Worm (Caenorhabditis elegans) whole organism, L2 larva: ENCODE measurements around the gene T24E12.10.
"Not testable (repeated sequence)": the region's sequence is repeated elsewhere in the genome, so short reads cannot be mapped to it uniquely, and the experiment has no call there.

Experiments used
- C34F6.9 ChIP-seq: fragments of 150-350 bp; optimal IDR thresholded peaks from 2 replicates; lab custom pipeline; 2014; ENCODE audit warnings: missing biosample characterization, missing genetic modification characterization
- F13H6.1 ChIP-seq: sonication (generic microtip); optimal IDR thresholded peaks from 2 replicates; lab custom pipeline; 2016; ENCODE audit warnings: missing genetic modification characterization, missing compliant biosample characterization
- R02D3.7 ChIP-seq: fragments of 150-350 bp; optimal IDR thresholded peaks from 2 replicates; lab custom pipeline; 2014; ENCODE audit warnings: missing biosample characterization, missing genetic modification characterization
- Y55F3AM.14 ChIP-seq: fragments of 200-800 bp; sonication (Bioruptor generic); optimal IDR thresholded peaks from 2 replicates; lab custom pipeline; 2018; ENCODE audit warnings: mild to moderate bottlenecking, missing genetic modification characterization, missing compliant biosample characterization
- alr-1 ChIP-seq: fragments of 150-350 bp; optimal IDR thresholded peaks from 2 replicates; lab custom pipeline; 2014; ENCODE audit warnings: missing biosample characterization, missing genetic modification characterization
- ama-1 ChIP-seq: fragments of 150-350 bp; optimal IDR thresholded peaks from 2 replicates; lab custom pipeline; 2018; ENCODE audit warnings: inconsistent platforms
- blmp-1 ChIP-seq: sonication (generic microtip); optimal IDR thresholded peaks from 2 replicates; lab custom pipeline; 2017; ENCODE audit warnings: missing genetic modification characterization, mild to moderate bottlenecking, missing compliant biosample characterization, antibody characterized with exemption, moderate library complexity; ENCODE audit not compliant: insufficient read depth
- ceh-16 ChIP-seq: fragments of 150-350 bp; optimal IDR thresholded peaks from 2 replicates; lab custom pipeline; 2014; ENCODE audit warnings: missing biosample characterization, missing genetic modification characterization
- crh-2 ChIP-seq: sonication (generic microtip); optimal IDR thresholded peaks from 2 replicates; lab custom pipeline; 2017; ENCODE audit warnings: missing biosample characterization, missing genetic modification characterization
- dmd-4 ChIP-seq: sonication (generic microtip); optimal IDR thresholded peaks from 2 replicates; lab custom pipeline; 2017; ENCODE audit warnings: missing biosample characterization, missing genetic modification characterization
- egl-27 ChIP-seq: sonication (generic microtip); optimal IDR thresholded peaks from 3 replicates; lab custom pipeline; 2017; ENCODE audit warnings: missing biosample characterization, missing genetic modification reagents, missing genetic modification characterization
- elt-1 ChIP-seq: fragments of 150-350 bp; optimal IDR thresholded peaks from 2 replicates; lab custom pipeline; 2014; ENCODE audit warnings: missing biosample characterization, missing genetic modification characterization
- gmeb-1 ChIP-seq: fragments of 150-350 bp; optimal IDR thresholded peaks from 2 replicates; lab custom pipeline; 2014; ENCODE audit warnings: missing biosample characterization, missing genetic modification characterization
- lin-11 ChIP-seq: fragments of 150-350 bp; sonication (generic microtip); optimal IDR thresholded peaks from 2 replicates; lab custom pipeline; 2014; ENCODE audit warnings: missing biosample characterization, missing genetic modification characterization, inconsistent platforms, mixed read lengths
- lin-13 ChIP-seq: fragments of 150-350 bp; optimal IDR thresholded peaks from 2 replicates; lab custom pipeline; 2014; ENCODE audit warnings: missing biosample characterization, missing genetic modification reagents, missing genetic modification characterization
- lsy-2 ChIP-seq, 2 experiments: fragments of 150-350 bp in 1 of 2; sonication (generic microtip) in 1 of 2; optimal IDR thresholded peaks; 2 replicates each; lab custom pipeline; 2014 to 2017; ENCODE audit warnings: missing biosample characterization in 2 of 2, missing genetic modification characterization in 2 of 2
- mbf-1 ChIP-seq: sonication (generic microtip); optimal IDR thresholded peaks from 2 replicates; lab custom pipeline; 2017; ENCODE audit warnings: missing biosample characterization, missing genetic modification characterization
- mdl-1 ChIP-seq, 2 experiments: fragments of 150-350 bp in 1 of 2; sonication (generic microtip) in 1 of 2; optimal IDR thresholded peaks; 2 replicates each; lab custom pipeline; 2017; ENCODE audit warnings: missing biosample characterization in 2 of 2, missing genetic modification characterization in 2 of 2
- nhr-10 ChIP-seq: sonication (generic microtip); optimal IDR thresholded peaks from 2 replicates; lab custom pipeline; 2017; ENCODE audit warnings: missing biosample characterization, missing genetic modification characterization
- nhr-12 ChIP-seq: fragments of 150-350 bp; optimal IDR thresholded peaks from 2 replicates; lab custom pipeline; 2014; ENCODE audit warnings: missing biosample characterization, missing genetic modification characterization
- nhr-129 ChIP-seq: fragments of 150-350 bp; optimal IDR thresholded peaks from 2 replicates; lab custom pipeline; 2014; ENCODE audit warnings: missing biosample characterization, missing genetic modification characterization
- nhr-21 ChIP-seq: fragments of 150-350 bp; optimal IDR thresholded peaks from 2 replicates; lab custom pipeline; 2014; ENCODE audit warnings: missing biosample characterization, missing genetic modification characterization
- nhr-23 ChIP-seq: fragments of 150-350 bp; optimal IDR thresholded peaks from 2 replicates; lab custom pipeline; 2014; ENCODE audit warnings: missing biosample characterization, missing genetic modification reagents, missing genetic modification characterization
- nhr-237 ChIP-seq: fragments of 150-350 bp; optimal IDR thresholded peaks from 2 replicates; lab custom pipeline; 2014; ENCODE audit warnings: missing biosample characterization, missing genetic modification characterization
- nhr-25 ChIP-seq: fragments of 150-350 bp; sonication (generic microtip); optimal IDR thresholded peaks from 3 replicates; lab custom pipeline; 2014; ENCODE audit warnings: missing biosample characterization, missing genetic modification characterization
- nhr-77 ChIP-seq: fragments of 150-350 bp; optimal IDR thresholded peaks from 2 replicates; lab custom pipeline; 2014; ENCODE audit warnings: missing biosample characterization, missing genetic modification characterization
- peb-1 ChIP-seq: fragments of 150-350 bp; optimal IDR thresholded peaks from 2 replicates; lab custom pipeline; 2014; ENCODE audit warnings: missing biosample characterization, missing genetic modification characterization
- skn-1 ChIP-seq: sonication (generic microtip); optimal IDR thresholded peaks from 2 replicates; lab custom pipeline; 2017; ENCODE audit warnings: missing biosample characterization, missing genetic modification characterization
- snpc-4 ChIP-seq: fragments of 150-350 bp; optimal IDR thresholded peaks from 2 replicates; lab custom pipeline; 2014; ENCODE audit warnings: missing biosample characterization, missing genetic modification characterization
- unc-55 ChIP-seq: fragments of 150-350 bp; sonication (generic microtip); optimal IDR thresholded peaks from 3 replicates; lab custom pipeline; 2014; ENCODE audit warnings: missing biosample characterization, missing genetic modification reagents, missing genetic modification characterization
- unc-62 ChIP-seq: fragments of 150-350 bp; optimal IDR thresholded peaks from 2 replicates; lab custom pipeline; 2014; ENCODE audit warnings: missing biosample characterization, missing genetic modification reagents, missing genetic modification characterization
- zag-1 ChIP-seq: fragments of 150-350 bp; optimal IDR thresholded peaks from 2 replicates; lab custom pipeline; 2014; ENCODE audit warnings: missing biosample characterization, missing genetic modification characterization
- ztf-1 ChIP-seq: fragments of 200-800 bp; sonication (Bioruptor generic); conservative IDR thresholded peaks from 2 replicates; pipeline ENCODE4 v1.3.6; 2022; ENCODE audit warnings: missing genetic modification characterization, missing compliant biosample characterization
- ztf-11 ChIP-seq: sonication (generic microtip); optimal IDR thresholded peaks from 2 replicates; lab custom pipeline; 2017; ENCODE audit warnings: missing biosample characterization, missing genetic modification characterization
- ztf-4 ChIP-seq: fragments of 150-350 bp; optimal IDR thresholded peaks from 2 replicates; lab custom pipeline; 2014; ENCODE audit warnings: missing biosample characterization, missing genetic modification characterization

T24E12.10 gene

DNA sequence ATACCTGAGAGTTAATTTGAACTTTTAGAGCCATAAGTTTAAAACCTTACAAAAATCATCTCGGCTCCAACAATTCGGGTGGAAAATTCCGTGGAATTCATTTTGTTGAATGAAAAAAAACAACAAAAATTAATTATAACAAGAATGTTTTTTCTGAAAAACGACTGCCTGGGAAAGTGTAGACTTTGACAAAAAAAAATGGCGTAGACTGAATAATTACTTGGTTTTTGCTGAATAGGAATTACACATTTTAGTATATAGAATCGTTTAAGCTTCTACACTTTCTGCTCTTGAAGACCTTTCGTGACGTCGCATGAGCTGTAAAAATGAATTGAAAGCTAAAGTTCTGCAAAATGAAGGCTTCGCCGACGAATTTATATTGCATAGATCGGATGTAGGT, 8.5 kb downstream of the T24E12.10 start, which contains the start of gene srx-112:
TSS of gene srx-112 (minus strand) at position 101 of the 400 bp plus-strand sequence.
- TF ChIP-seq unc-62 (GFP tag; lab: Kevin White, UChicago) (no peak), nhr-129 (tag; lab: Kevin White, UChicago) (no peak), lin-13 (GFP tag; lab: Kevin White, UChicago) (no peak), zag-1 (tag; lab: Kevin White, UChicago) (no peak), peb-1 (tag; lab: Kevin White, UChicago) (no peak), ama-1 (no peak), ceh-16 (no peak), nhr-21 (no peak), dmd-4 (tag; lab: Kevin White, UChicago) (no peak), egl-27 (tag; lab: Kevin White, UChicago) (no peak)
- TF ChIP-seq, all 48 proteins: peak for 0

DNA sequence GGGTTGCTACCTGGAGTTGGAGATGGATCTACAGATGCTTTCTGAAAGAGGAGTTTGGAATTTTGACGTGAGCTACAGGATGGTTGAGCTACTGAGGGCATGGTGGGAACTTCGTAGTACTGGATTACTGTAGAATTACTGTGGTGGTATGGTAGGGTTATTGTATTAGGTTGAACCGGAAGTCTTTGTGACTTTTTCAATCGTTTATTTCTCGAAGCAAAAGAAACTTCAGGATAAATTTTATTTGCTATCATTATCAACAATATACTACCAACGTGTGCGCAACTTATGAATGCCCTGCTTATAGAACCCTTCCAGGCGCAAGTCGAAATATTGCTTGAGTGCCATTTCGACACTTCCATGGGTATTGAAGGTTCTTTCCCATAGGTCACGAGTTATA, 11.4 kb downstream of the T24E12.10 start, which contains the start of gene T24E12.6:
TSS of gene T24E12.6 (minus strand) at position 101 of the 400 bp plus-strand sequence.
- TF ChIP-seq gmeb-1; nhr-237 (tag; lab: Kevin White, UChicago); ztf-4 (tag; lab: Kevin White, UChicago): not testable (repeated sequence)

DNA sequence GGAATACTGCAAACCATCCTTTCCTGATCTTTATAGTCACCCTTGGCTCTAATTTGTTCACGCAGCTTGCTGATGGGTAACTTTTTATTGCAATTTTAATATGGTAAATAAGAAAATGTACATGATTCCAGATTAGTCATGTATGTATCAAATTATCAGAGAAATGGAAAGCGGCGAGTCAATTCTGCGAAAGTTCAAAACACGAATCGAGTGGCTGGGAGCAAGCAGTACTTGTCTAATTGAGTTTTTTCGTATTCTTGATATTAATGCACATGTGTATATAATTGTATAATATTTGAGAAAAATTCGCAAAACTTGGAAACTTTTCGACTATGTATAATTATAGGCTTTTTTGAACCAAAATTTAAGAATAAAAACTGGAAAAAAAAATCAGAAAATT, 14.0 kb downstream of the T24E12.10 start, which contains the start of gene T24E12.12:
TSS of gene T24E12.12 (plus strand) at position 281 of the 400 bp plus-strand sequence.
- TF ChIP-seq ztf-1 (GFP tag; lab: Robert Waterston, UW) = no peak
- TF ChIP-seq dmd-4 (tag; lab: Kevin White, UChicago) = no peak
- TF ChIP-seq nhr-77 (tag; lab: Kevin White, UChicago) = no peak
- TF ChIP-seq alr-1 = no peak
- no peak for TF ChIP-seq peb-1 (tag; lab: Kevin White, UChicago)
- no peak for TF ChIP-seq elt-1 (tag; lab: Kevin White, UChicago)
- TF ChIP-seq R02D3.7 (tag; lab: Kevin White, UChicago) = no peak
- no peak for TF ChIP-seq F13H6.1 (tag; lab: Kevin White, UChicago)
- no peak for TF ChIP-seq lsy-2 (tag; optimal IDR thresholded peaks at IDR 0.05; lab: Kevin White, UChicago)
- no peak for TF ChIP-seq nhr-21
- no peak for TF ChIP-seq nhr-12
- no peak for TF ChIP-seq gmeb-1
- TF ChIP-seq nhr-23 = no peak
- TF ChIP-seq ztf-11 (tag; lab: Kevin White, UChicago) = no peak
- TF ChIP-seq egl-27 (tag; lab: Kevin White, UChicago) = no peak

DNA sequence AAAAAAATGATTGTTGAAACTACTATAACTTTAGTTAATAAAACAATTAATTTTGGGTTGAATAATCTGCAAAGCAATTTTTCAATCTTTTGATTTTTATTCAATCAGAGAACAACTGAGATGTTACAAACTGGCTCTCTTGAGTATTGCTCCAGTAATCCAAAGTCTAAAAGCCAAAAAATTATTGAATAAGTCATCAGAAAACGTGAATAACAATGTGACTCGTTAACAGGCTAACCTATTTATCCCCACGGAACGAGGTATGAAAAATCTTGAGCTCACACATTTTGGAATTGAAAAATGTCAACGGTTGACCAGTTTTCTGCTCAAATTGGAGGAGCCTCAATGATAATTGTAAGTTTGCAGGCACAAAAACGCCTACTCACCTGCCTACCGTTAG, 15.5 kb downstream of the T24E12.10 start, which contains the start of gene srx-111:
TSS of gene srx-111 (plus strand) at position 301 of the 400 bp plus-strand sequence.
- TF ChIP-seq R02D3.7 (tag; lab: Kevin White, UChicago) (no peak), zag-1 (tag; lab: Kevin White, UChicago) (no peak), nhr-25 (tag; lab: Kevin White, UChicago) (no peak), ztf-11 (tag; lab: Kevin White, UChicago) (no peak), alr-1 (no peak), ceh-16 (no peak), mbf-1 (no peak), unc-62 (GFP tag; lab: Kevin White, UChicago) (no peak), nhr-12 (no peak), crh-2 (no peak), unc-55 (GFP tag; lab: Kevin White, UChicago) (no peak), egl-27 (tag; lab: Kevin White, UChicago) (no peak)

DNA sequence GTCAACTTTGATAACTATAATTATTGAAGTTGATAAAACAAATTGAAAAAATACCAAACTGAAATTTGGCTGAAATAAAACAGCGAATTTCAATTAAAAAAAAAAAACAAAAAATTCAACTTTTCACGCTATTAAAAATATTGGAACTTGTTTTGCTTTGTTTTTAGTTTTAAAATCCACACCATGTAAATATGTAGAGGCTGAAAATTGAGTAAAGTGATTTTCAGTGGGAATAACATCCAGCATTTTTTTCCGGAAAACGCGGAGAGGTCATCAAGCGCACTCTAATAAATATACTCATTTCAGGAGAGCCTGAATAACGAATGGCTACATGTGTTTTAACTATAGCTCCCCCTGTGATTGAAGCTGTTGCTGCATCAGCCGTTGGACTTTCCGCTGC, 19.4 kb downstream of the T24E12.10 start, which contains the start of gene rcd-1:
TSS of gene rcd-1 (plus strand) at position 301 of the 400 bp plus-strand sequence.
- no peak for TF ChIP-seq C34F6.9 (tag; lab: Kevin White, UChicago)
- TF ChIP-seq, all 48 proteins: peak for 0

DNA sequence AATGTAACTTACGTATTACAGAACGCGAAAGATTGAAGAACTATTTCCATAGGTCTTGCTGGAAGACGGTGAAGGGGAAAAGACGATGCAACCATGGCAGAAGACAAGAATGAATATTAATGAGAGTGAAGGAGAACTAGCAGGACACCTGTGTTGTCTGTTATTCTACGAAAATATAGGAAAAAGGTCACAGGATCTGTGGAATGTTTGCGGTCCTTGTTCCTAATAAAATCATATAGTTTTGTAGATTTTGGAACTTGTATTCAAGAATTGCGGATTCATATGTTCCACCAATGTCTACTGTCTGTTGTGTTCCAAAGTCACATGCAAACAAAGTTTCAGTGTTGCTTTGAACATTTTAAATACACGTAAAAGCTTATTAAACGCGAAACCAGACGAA, 20.8 kb downstream of the T24E12.10 start, which contains the start of gene sdz-11:
TSS of gene sdz-11 (minus strand) at position 101 of the 400 bp plus-strand sequence.
- TF ChIP-seq nhr-10 (no peak), zag-1 (tag; lab: Kevin White, UChicago) (no peak), nhr-129 (tag; lab: Kevin White, UChicago) (no peak), Y55F3AM.14 (GFP tag; lab: Kevin White, UChicago) (no peak), nhr-25 (tag; lab: Kevin White, UChicago) (no peak), ceh-16 (no peak), skn-1 (no peak), mdl-1 (tag; optimal IDR thresholded peaks at IDR 0.05; lab: Kevin White, UChicago) (no peak), snpc-4 (tag; lab: Kevin White, UChicago) (no peak), lin-11 (no peak), blmp-1 (tag; lab: Kevin White, UChicago) (no peak), elt-1 (tag; lab: Kevin White, UChicago) (no peak)
